Fruit fly (Drosophila melanogaster): Measurements from ENCODE around the gene CG2694.

dm6 chrX:2738663-2739062 is 24.8 kb downstream of the CG2694 start, which contains the start of gene crm:
- no peak for TF ChIP-seq Clk (GFP tag; optimal IDR thresholded peaks at IDR 0.05)
- no peak for TF ChIP-seq pad (GFP tag; optimal IDR thresholded peaks at IDR 0.05)
- TF ChIP-seq cic (GFP tag; optimal IDR thresholded peaks at IDR 0.05): no peak
- no peak for TF ChIP-seq cnc (optimal IDR thresholded peaks at IDR 0.05)
- TF ChIP-seq tj (GFP tag; optimal IDR thresholded peaks at IDR 0.05): no peak
- TF ChIP-seq CG11617 (GFP tag; optimal IDR thresholded peaks at IDR 0.05): no peak
- TF ChIP-seq CG7101 (tag; optimal IDR thresholded peaks at IDR 0.05): peak; percentile 37
